Fruit fly (Drosophila melanogaster) whole organism, embryonic: ENCODE results near the gene Nep7.
A peak's percentile ranks its signal among the peaks of the same experiment; 100 is the strongest.

Source experiments
- C15 ChIP-seq: fragments of 200-800 bp; sonication (Bioruptor generic); IDR thresholded peaks from 3 replicates; pipeline ENCODE4 v1.3.6; 2022; ENCODE audit warnings: missing biosample characterization, missing genetic modification characterization
- CG1024 ChIP-seq: fragments of 200-800 bp; sonication (Bioruptor generic); IDR thresholded peaks from 2 replicates; pipeline ENCODE4 v1.3.6; 2022; ENCODE audit warnings: missing biosample characterization, missing genetic modification characterization
- CG10654 ChIP-seq: fragments of 200-800 bp; sonication (Bioruptor generic); optimal IDR thresholded peaks from 2 replicates; lab custom pipeline; 2016; ENCODE audit warnings: missing biosample characterization, missing genetic modification characterization
- CG12219 ChIP-seq: fragments of 200-800 bp; sonication (Bioruptor generic); optimal IDR thresholded peaks from 3 replicates; lab custom pipeline; 2018; ENCODE audit warnings: missing biosample characterization, mild to moderate bottlenecking, missing genetic modification characterization
- CG12236 ChIP-seq: fragments of 200-800 bp; sonication (Bioruptor generic); optimal IDR thresholded peaks from 2 replicates; lab custom pipeline; 2016; ENCODE audit warnings: missing biosample characterization, missing genetic modification characterization
- CG12299 ChIP-seq: fragments of 200-800 bp; sonication (Bioruptor generic); optimal IDR thresholded peaks from 2 replicates; lab custom pipeline; 2018; ENCODE audit warnings: missing biosample characterization, mild to moderate bottlenecking, missing genetic modification characterization
- CG1233 ChIP-seq: fragments of 200-800 bp; sonication (Bioruptor generic); optimal IDR thresholded peaks from 4 replicates; lab custom pipeline; 2018; ENCODE audit warnings: missing biosample characterization, mild to moderate bottlenecking, missing genetic modification characterization
- CG12769 ChIP-seq: fragments of 200-800 bp; sonication (Bioruptor generic); optimal IDR thresholded peaks from 2 replicates; lab custom pipeline; 2019; ENCODE audit warnings: missing biosample characterization, mild to moderate bottlenecking, missing genetic modification characterization, moderate library complexity
- CG13775 ChIP-seq: fragments of 200-800 bp; sonication (Bioruptor generic); optimal IDR thresholded peaks from 3 replicates; lab custom pipeline; 2017; ENCODE audit warnings: missing biosample characterization, mild to moderate bottlenecking, missing genetic modification characterization
- CG15479 ChIP-seq: fragments of 200-800 bp; sonication (Bioruptor generic); optimal IDR thresholded peaks from 3 replicates; lab custom pipeline; 2019; ENCODE audit warnings: missing biosample characterization, mild to moderate bottlenecking, missing genetic modification characterization, moderate library complexity
- CG30020 ChIP-seq: fragments of 200-800 bp; optimal IDR thresholded peaks from 2 replicates; lab custom pipeline; 2019; ENCODE audit warnings: missing biosample characterization, mild to moderate bottlenecking, missing genetic modification characterization, moderate library complexity
- CG31365 ChIP-seq: fragments of 200-800 bp; sonication (Bioruptor generic); optimal IDR thresholded peaks from 2 replicates; lab custom pipeline; 2018; ENCODE audit warnings: missing biosample characterization, mild to moderate bottlenecking, missing genetic modification characterization
- CG33213 ChIP-seq: fragments of 200-800 bp; sonication (Bioruptor generic); optimal IDR thresholded peaks from 3 replicates; lab custom pipeline; 2016; ENCODE audit warnings: missing biosample characterization, missing genetic modification characterization
- CG4707 ChIP-seq: fragments of 200-800 bp; sonication (Bioruptor generic); optimal IDR thresholded peaks from 2 replicates; lab custom pipeline; 2018; ENCODE audit warnings: missing biosample characterization, mild to moderate bottlenecking, missing genetic modification characterization, moderate library complexity
- CG5180 ChIP-seq: fragments of 200-800 bp; sonication (Bioruptor generic); optimal IDR thresholded peaks from 3 replicates; lab custom pipeline; 2017; ENCODE audit warnings: missing biosample characterization, missing genetic modification characterization, mild to moderate bottlenecking, moderate library complexity, missing genetic modification reagents
- CG5245 ChIP-seq: fragments of 200-800 bp; sonication (Bioruptor generic); optimal IDR thresholded peaks from 3 replicates; lab custom pipeline; 2016; ENCODE audit warnings: missing biosample characterization, missing genetic modification characterization
- CG6683 ChIP-seq: fragments of 200-800 bp; sonication (Bioruptor generic); optimal IDR thresholded peaks from 2 replicates; lab custom pipeline; 2017; ENCODE audit warnings: missing biosample characterization, mild to moderate bottlenecking, missing genetic modification characterization, missing genetic modification reagents
- CG6791 ChIP-seq: fragments of 200-800 bp; sonication (Bioruptor generic); IDR thresholded peaks from 3 replicates; pipeline ENCODE4 v1.3.6; 2022; ENCODE audit warnings: missing biosample characterization, missing genetic modification characterization; ENCODE audit not compliant: partially characterized antibody
- CTCF ChIP-seq: fragments of 200-800 bp; sonication (Bioruptor generic); optimal IDR thresholded peaks from 2 replicates; lab custom pipeline; 2017; ENCODE audit warnings: missing biosample characterization, mild to moderate bottlenecking, missing genetic modification characterization, moderate library complexity
- Dll ChIP-seq: fragments of 200-800 bp; sonication (Bioruptor generic); IDR thresholded peaks from 4 replicates; pipeline ENCODE4 v1.3.6; 2022; ENCODE audit warnings: missing biosample characterization, missing genetic modification characterization; ENCODE audit not compliant: partially characterized antibody
- Fer3 ChIP-seq: fragments of 200-800 bp; sonication (Bioruptor generic); optimal IDR thresholded peaks from 2 replicates; lab custom pipeline; 2018; ENCODE audit warnings: missing biosample characterization, mild to moderate bottlenecking, missing genetic modification characterization, moderate library complexity
- Gug ChIP-seq: fragments of 200-800 bp; sonication (Bioruptor generic); IDR thresholded peaks from 4 replicates; pipeline ENCODE4 v1.3.6; 2022; ENCODE audit warnings: missing biosample characterization, missing genetic modification characterization
- Mad ChIP-seq: fragments of 200-800 bp; sonication (Bioruptor generic); optimal IDR thresholded peaks from 2 replicates; lab custom pipeline; 2016; ENCODE audit warnings: missing biosample characterization, missing genetic modification characterization
- NK7.1 ChIP-seq: fragments of 200-800 bp; sonication (Bioruptor generic); optimal IDR thresholded peaks from 3 replicates; lab custom pipeline; 2016; ENCODE audit warnings: missing biosample characterization, missing genetic modification characterization
- Neu2 ChIP-seq: fragments of 200-800 bp; sonication (Bioruptor generic); optimal IDR thresholded peaks from 3 replicates; lab custom pipeline; 2016; ENCODE audit warnings: missing biosample characterization, missing genetic modification characterization, borderline replicate concordance
- Oli ChIP-seq: fragments of 200-800 bp; sonication (Bioruptor generic); optimal IDR thresholded peaks from 2 replicates; lab custom pipeline; 2018; ENCODE audit warnings: missing biosample characterization, mild to moderate bottlenecking, missing genetic modification characterization, moderate library complexity
- Rx ChIP-seq: fragments of 200-800 bp; sonication (Bioruptor generic); IDR thresholded peaks from 2 replicates; pipeline ENCODE4 v1.3.6; 2022; ENCODE audit warnings: missing biosample characterization, missing genetic modification characterization
- Six4 ChIP-seq: fragments of 200-800 bp; sonication (Bioruptor generic); optimal IDR thresholded peaks from 2 replicates; lab custom pipeline; 2016; ENCODE audit warnings: missing biosample characterization, missing genetic modification characterization
- ato ChIP-seq: fragments of 200-800 bp; sonication (Bioruptor generic); IDR thresholded peaks from 2 replicates; pipeline ENCODE4 v1.3.6; 2022; ENCODE audit warnings: missing biosample characterization, missing genetic modification characterization; ENCODE audit not compliant: partially characterized antibody
- bcd ChIP-seq: fragments of 200-800 bp; sonication (Bioruptor generic); optimal IDR thresholded peaks from 2 replicates; lab custom pipeline; 2017; ENCODE audit warnings: missing biosample characterization, mild to moderate bottlenecking, missing genetic modification characterization
- cas ChIP-seq: fragments of 200-800 bp; sonication (Bioruptor generic); IDR thresholded peaks from 2 replicates; pipeline ENCODE4 v1.3.6; 2022; ENCODE audit warnings: missing biosample characterization, missing genetic modification characterization
- dmrt99B ChIP-seq: fragments of 200-800 bp; sonication (Bioruptor generic); optimal IDR thresholded peaks from 2 replicates; lab custom pipeline; 2018; ENCODE audit warnings: missing biosample characterization, mild to moderate bottlenecking, missing genetic modification characterization, moderate library complexity
- fd102C ChIP-seq: fragments of 200-800 bp; sonication (Bioruptor generic); optimal IDR thresholded peaks from 2 replicates; lab custom pipeline; 2018; ENCODE audit warnings: missing biosample characterization, mild to moderate bottlenecking, missing genetic modification characterization, moderate library complexity
- gcm ChIP-seq: fragments of 200-800 bp; sonication (Bioruptor generic); optimal IDR thresholded peaks from 2 replicates; lab custom pipeline; 2019; ENCODE audit warnings: missing biosample characterization, mild to moderate bottlenecking, missing genetic modification characterization, moderate library complexity
- gsb ChIP-seq: fragments of 200-800 bp; sonication (Bioruptor generic); IDR thresholded peaks from 2 replicates; pipeline ENCODE4 v1.3.6; 2022; ENCODE audit warnings: missing biosample characterization, missing genetic modification characterization
- gt ChIP-seq: fragments of 200-800 bp; sonication (Bioruptor generic); IDR thresholded peaks from 2 replicates; pipeline ENCODE4 v1.3.6; 2022; ENCODE audit warnings: missing biosample characterization, missing genetic modification characterization
- her ChIP-seq: fragments of 200-800 bp; sonication (Bioruptor generic); optimal IDR thresholded peaks from 2 replicates; lab custom pipeline; 2016; ENCODE audit warnings: missing biosample characterization, missing genetic modification characterization
- kah ChIP-seq: fragments of 200-800 bp; sonication (Bioruptor generic); optimal IDR thresholded peaks from 2 replicates; lab custom pipeline; 2018; ENCODE audit warnings: missing biosample characterization, mild to moderate bottlenecking, missing genetic modification characterization
- mirr ChIP-seq: fragments of 200-800 bp; sonication (Bioruptor generic); optimal IDR thresholded peaks from 3 replicates; lab custom pipeline; 2018; ENCODE audit warnings: missing biosample characterization, mild to moderate bottlenecking, missing genetic modification characterization
- org-1 ChIP-seq: fragments of 200-800 bp; sonication (Bioruptor generic); optimal IDR thresholded peaks from 2 replicates; lab custom pipeline; 2017; ENCODE audit warnings: missing biosample characterization, missing genetic modification characterization
- otp ChIP-seq: fragments of 200-800 bp; sonication (Bioruptor generic); IDR thresholded peaks from 3 replicates; pipeline ENCODE4, ENCODE4 v1.3.6; 2022; ENCODE audit warnings: missing biosample characterization, missing genetic modification characterization
- row ChIP-seq: fragments of 200-800 bp; sonication (Bioruptor generic); IDR thresholded peaks from 3 replicates; pipeline ENCODE4 v1.3.6; 2022; ENCODE audit warnings: missing biosample characterization, missing genetic modification characterization
- salm ChIP-seq: fragments of 200-800 bp; sonication (Bioruptor generic); optimal IDR thresholded peaks from 2 replicates; lab custom pipeline; 2018; ENCODE audit warnings: missing biosample characterization, mild to moderate bottlenecking, missing genetic modification characterization
- stwl ChIP-seq: fragments of 200-800 bp; sonication (Bioruptor generic); optimal IDR thresholded peaks from 3 replicates; lab custom pipeline; 2018; ENCODE audit warnings: missing biosample characterization, mild to moderate bottlenecking, missing genetic modification characterization, moderate library complexity
- sug ChIP-seq: fragments of 200-800 bp; optimal IDR thresholded peaks from 2 replicates; lab custom pipeline; 2019; ENCODE audit warnings: missing biosample characterization, mild to moderate bottlenecking, missing genetic modification characterization, moderate library complexity
- tgo ChIP-seq: fragments of 200-800 bp; sonication (Bioruptor generic); IDR thresholded peaks from 3 replicates; pipeline ENCODE4 v1.3.6; 2022; ENCODE audit warnings: missing biosample characterization, missing genetic modification characterization
- tll ChIP-seq, 2 experiments: fragments of 200-800 bp in 1 of 2; fragments of >200 bp in 1 of 2; sonication (Bioruptor generic) in 1 of 2; optimal IDR thresholded peaks; 2 replicates each; lab custom pipeline; 2017 to 2019; ENCODE audit warnings: missing biosample characterization in 2 of 2, missing genetic modification characterization in 2 of 2, mild to moderate bottlenecking in 1 of 2, moderate library complexity in 1 of 2
- twi ChIP-seq: fragments of 200-800 bp; optimal IDR thresholded peaks from 2 replicates; lab custom pipeline; 2019; ENCODE audit warnings: missing biosample characterization, mild to moderate bottlenecking, missing genetic modification characterization, moderate library complexity
- zen ChIP-seq: fragments of 200-800 bp; sonication (Bioruptor generic); optimal IDR thresholded peaks from 3 replicates; lab custom pipeline; 2018; ENCODE audit warnings: missing biosample characterization, mild to moderate bottlenecking, missing genetic modification characterization, moderate library complexity
- zfh1 ChIP-seq: fragments of 200-800 bp; sonication (Bioruptor generic); IDR thresholded peaks from 3 replicates; pipeline ENCODE4 v1.3.6; 2022; ENCODE audit warnings: missing biosample characterization, missing genetic modification characterization

Nep7 gene

DNA sequence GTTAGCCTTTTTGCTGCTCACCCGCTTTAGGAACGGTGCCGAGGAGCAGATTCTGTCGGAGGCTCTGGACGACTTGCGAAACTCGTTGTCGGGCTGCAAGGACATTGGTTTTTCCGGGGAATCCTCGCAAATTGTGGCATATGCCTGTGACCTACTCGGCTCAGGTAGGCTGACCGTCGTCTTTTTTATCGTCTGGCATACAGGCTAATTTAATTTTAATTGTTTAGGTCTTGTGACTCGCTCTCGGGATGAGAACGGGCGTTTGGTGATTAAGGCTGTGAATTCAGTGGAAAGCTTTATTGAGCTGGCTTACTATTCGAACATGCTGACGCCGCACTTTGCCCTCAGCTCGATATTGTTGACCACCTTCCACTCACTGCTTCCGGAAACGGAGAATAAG, 23.3 kb upstream of the Nep7 start:
- TF ChIP-seq bcd (GFP tag; lab: Kevin White, UChicago) (no peak), her (GFP tag; lab: Kevin White, UChicago) (no peak), fd102C (GFP tag; lab: Kevin White, UChicago) (no peak), CG12769 (tag; lab: Kevin White, UChicago) (no peak), CG12236 (no peak), CG5180 (GFP tag; lab: Kevin White, UChicago) (no peak), sug (no peak), row (GFP tag; lab: Robert Waterston, UW) (no peak), gcm (no peak), twi (tag; lab: Kevin White, UChicago) (peak; percentile 44), CG12219 (GFP tag; lab: Kevin White, UChicago) (no peak), CTCF (GFP tag; lab: Kevin White, UChicago) (no peak), Gug (GFP tag; lab: Robert Waterston, UW) (no peak), stwl (tag; lab: Kevin White, UChicago) (no peak), Six4 (GFP tag; lab: Kevin White, UChicago) (no peak), CG6791 (GFP tag; lab: Robert Waterston, UW) (no peak), CG6683 (GFP tag; lab: Kevin White, UChicago) (no peak), CG13775 (no peak), cas (GFP tag; lab: Robert Waterston, UW) (no peak), zen (peak; percentile 98), gsb (GFP tag; lab: Robert Waterston, UW) (no peak), CG5245 (GFP tag; lab: Kevin White, UChicago) (no peak), Dll (GFP tag; lab: Robert Waterston, UW) (no peak), ato (GFP tag; lab: Robert Waterston, UW) (no peak), Oli (no peak), CG10654 (GFP tag; lab: Kevin White, UChicago) (no peak), CG30020 (no peak), C15 (no peak), org-1 (no peak), CG4707 (GFP tag; lab: Kevin White, UChicago) (no peak), kah (GFP tag; lab: Kevin White, UChicago) (no peak), Neu2 (GFP tag; lab: Kevin White, UChicago) (peak; percentile 31), tll (GFP tag; optimal IDR thresholded peaks at IDR 0.05; lab: Kevin White, UChicago) (peak in 1 of 2 experiments; percentile 52), otp (no peak), Mad (no peak), gt (GFP tag; lab: Robert Waterston, UW) (no peak)

- TF ChIP-seq NK7.1 (GFP tag; lab: Kevin White, UChicago) (no peak), mirr (GFP tag; lab: Kevin White, UChicago) (peak; percentile 42), tgo (GFP tag; lab: Robert Waterston, UW) (peak; percentile 55), CG1233 (peak; percentile 35), dmrt99B (tag; lab: Kevin White, UChicago) (no peak), salm (tag; lab: Kevin White, UChicago) (no peak), CG5180 (GFP tag; lab: Kevin White, UChicago) (no peak), Rx (peak; percentile 63; the same call in 1 of the 2 replicates), CG1024 (GFP tag; lab: Robert Waterston, UW) (0 out of 2 replicates have a peak, but pooled peaks have one; percentile 46), CG15479 (GFP tag; lab: Kevin White, UChicago) (no peak), zfh1 (GFP tag; lab: Robert Waterston, UW) (peak; percentile 70; the same call in 1 of the 3 replicates), fd102C (GFP tag; lab: Kevin White, UChicago) (no peak), CG12299 (no peak), CG31365 (tag; lab: Kevin White, UChicago) (no peak), Fer3 (tag; lab: Kevin White, UChicago) (peak; percentile 39), CG33213 (no peak), Mad (no peak)
Measured at dm6 chr3R:27937752-27938694, 16.7 kb upstream of the Nep7 start, which contains the start of the genes NSD and BOD1. Gene NSD, minus strand, starts transcription at chr3R:27937853. Gene BOD1, plus strand, starts transcription at chr3R:27938245.
